Worm (Caenorhabditis elegans) whole organism, L2 larva: ENCODE results near the gene C05D12.7.

ENCODE experiments used
- C34F6.9 ChIP-seq: fragments of 150-350 bp; optimal IDR thresholded peaks from 2 replicates; lab custom pipeline; 2014; ENCODE audit warnings: missing biosample characterization, missing genetic modification characterization
- F13H6.1 ChIP-seq: sonication (generic microtip); optimal IDR thresholded peaks from 2 replicates; lab custom pipeline; 2016; ENCODE audit warnings: missing genetic modification characterization, missing compliant biosample characterization
- Y55F3AM.14 ChIP-seq: fragments of 200-800 bp; sonication (Bioruptor generic); optimal IDR thresholded peaks from 2 replicates; lab custom pipeline; 2018; ENCODE audit warnings: mild to moderate bottlenecking, missing genetic modification characterization, missing compliant biosample characterization
- ZK546.5 ChIP-seq: sonication (generic microtip); optimal IDR thresholded peaks from 2 replicates; lab custom pipeline; 2017; ENCODE audit warnings: missing biosample characterization, missing genetic modification characterization
- alr-1 ChIP-seq: fragments of 150-350 bp; optimal IDR thresholded peaks from 2 replicates; lab custom pipeline; 2014; ENCODE audit warnings: missing biosample characterization, missing genetic modification characterization
- aly-2 ChIP-seq: fragments of 150-350 bp; optimal IDR thresholded peaks from 2 replicates; lab custom pipeline; 2014; ENCODE audit warnings: missing biosample characterization, missing genetic modification characterization
- ama-1 ChIP-seq: fragments of 150-350 bp; optimal IDR thresholded peaks from 2 replicates; lab custom pipeline; 2018; ENCODE audit warnings: inconsistent platforms
- blmp-1 ChIP-seq: sonication (generic microtip); optimal IDR thresholded peaks from 2 replicates; lab custom pipeline; 2017; ENCODE audit warnings: missing genetic modification characterization, mild to moderate bottlenecking, missing compliant biosample characterization, antibody characterized with exemption, moderate library complexity; ENCODE audit not compliant: insufficient read depth
- ceh-16 ChIP-seq: fragments of 150-350 bp; optimal IDR thresholded peaks from 2 replicates; lab custom pipeline; 2014; ENCODE audit warnings: missing biosample characterization, missing genetic modification characterization
- ceh-82 ChIP-seq: fragments of 150-350 bp; optimal IDR thresholded peaks from 2 replicates; lab custom pipeline; 2014; ENCODE audit warnings: missing biosample characterization, missing genetic modification characterization
- crh-2 ChIP-seq: sonication (generic microtip); optimal IDR thresholded peaks from 2 replicates; lab custom pipeline; 2017; ENCODE audit warnings: missing biosample characterization, missing genetic modification characterization
- dmd-4 ChIP-seq: sonication (generic microtip); optimal IDR thresholded peaks from 2 replicates; lab custom pipeline; 2017; ENCODE audit warnings: missing biosample characterization, missing genetic modification characterization
- elt-3 ChIP-seq: sonication (generic microtip); optimal IDR thresholded peaks from 2 replicates; lab custom pipeline; 2017; ENCODE audit warnings: missing biosample characterization, missing genetic modification characterization
- fos-1 ChIP-seq: fragments of 150-350 bp; optimal IDR thresholded peaks from 2 replicates; lab custom pipeline; 2014; ENCODE audit warnings: missing biosample characterization, missing genetic modification characterization
- gmeb-1 ChIP-seq: fragments of 150-350 bp; optimal IDR thresholded peaks from 2 replicates; lab custom pipeline; 2014; ENCODE audit warnings: missing biosample characterization, missing genetic modification characterization
- lin-11 ChIP-seq: fragments of 150-350 bp; sonication (generic microtip); optimal IDR thresholded peaks from 2 replicates; lab custom pipeline; 2014; ENCODE audit warnings: missing biosample characterization, missing genetic modification characterization, inconsistent platforms, mixed read lengths
- lin-13 ChIP-seq: fragments of 150-350 bp; optimal IDR thresholded peaks from 2 replicates; lab custom pipeline; 2014; ENCODE audit warnings: missing biosample characterization, missing genetic modification reagents, missing genetic modification characterization
- lin-39 ChIP-seq: fragments of 150-350 bp; optimal IDR thresholded peaks from 2 replicates; lab custom pipeline; 2014; ENCODE audit warnings: missing biosample characterization, missing genetic modification reagents, missing genetic modification characterization
- lsy-2 ChIP-seq, 2 experiments: fragments of 150-350 bp in 1 of 2; sonication (generic microtip) in 1 of 2; optimal IDR thresholded peaks; 2 replicates each; lab custom pipeline; 2014 to 2017; ENCODE audit warnings: missing biosample characterization in 2 of 2, missing genetic modification characterization in 2 of 2
- mab-5 ChIP-seq: fragments of 150-350 bp; optimal IDR thresholded peaks from 2 replicates; lab custom pipeline; 2014; ENCODE audit warnings: missing biosample characterization, missing genetic modification characterization
- mbf-1 ChIP-seq: sonication (generic microtip); optimal IDR thresholded peaks from 2 replicates; lab custom pipeline; 2017; ENCODE audit warnings: missing biosample characterization, missing genetic modification characterization
- mdl-1 ChIP-seq, 2 experiments: fragments of 150-350 bp in 1 of 2; sonication (generic microtip) in 1 of 2; optimal IDR thresholded peaks; 2 replicates each; lab custom pipeline; 2017; ENCODE audit warnings: missing biosample characterization in 2 of 2, missing genetic modification characterization in 2 of 2
- nhr-10 ChIP-seq: sonication (generic microtip); optimal IDR thresholded peaks from 2 replicates; lab custom pipeline; 2017; ENCODE audit warnings: missing biosample characterization, missing genetic modification characterization
- nhr-11 ChIP-seq: fragments of 150-350 bp; optimal IDR thresholded peaks from 2 replicates; lab custom pipeline; 2014; ENCODE audit warnings: missing biosample characterization, missing genetic modification characterization
- nhr-129 ChIP-seq: fragments of 150-350 bp; optimal IDR thresholded peaks from 2 replicates; lab custom pipeline; 2014; ENCODE audit warnings: missing biosample characterization, missing genetic modification characterization
- nhr-21 ChIP-seq: fragments of 150-350 bp; optimal IDR thresholded peaks from 2 replicates; lab custom pipeline; 2014; ENCODE audit warnings: missing biosample characterization, missing genetic modification characterization
- nhr-23 ChIP-seq: fragments of 150-350 bp; optimal IDR thresholded peaks from 2 replicates; lab custom pipeline; 2014; ENCODE audit warnings: missing biosample characterization, missing genetic modification reagents, missing genetic modification characterization
- nhr-237 ChIP-seq: fragments of 150-350 bp; optimal IDR thresholded peaks from 2 replicates; lab custom pipeline; 2014; ENCODE audit warnings: missing biosample characterization, missing genetic modification characterization
- nhr-25 ChIP-seq: fragments of 150-350 bp; sonication (generic microtip); optimal IDR thresholded peaks from 3 replicates; lab custom pipeline; 2014; ENCODE audit warnings: missing biosample characterization, missing genetic modification characterization
- nhr-6 ChIP-seq: fragments of 150-350 bp; optimal IDR thresholded peaks from 2 replicates; lab custom pipeline; 2014; ENCODE audit warnings: missing biosample characterization, missing genetic modification characterization
- nhr-77 ChIP-seq: fragments of 150-350 bp; optimal IDR thresholded peaks from 2 replicates; lab custom pipeline; 2014; ENCODE audit warnings: missing biosample characterization, missing genetic modification characterization
- peb-1 ChIP-seq: fragments of 150-350 bp; optimal IDR thresholded peaks from 2 replicates; lab custom pipeline; 2014; ENCODE audit warnings: missing biosample characterization, missing genetic modification characterization
- sem-4 ChIP-seq: fragments of 150-350 bp; optimal IDR thresholded peaks from 2 replicates; lab custom pipeline; 2014; ENCODE audit warnings: missing biosample characterization, missing genetic modification reagents, missing genetic modification characterization
- skn-1 ChIP-seq: sonication (generic microtip); optimal IDR thresholded peaks from 2 replicates; lab custom pipeline; 2017; ENCODE audit warnings: missing biosample characterization, missing genetic modification characterization
- sma-3 ChIP-seq: sonication (generic microtip); optimal IDR thresholded peaks from 2 replicates; lab custom pipeline; 2016; ENCODE audit warnings: missing genetic modification reagents, missing genetic modification characterization, missing compliant biosample characterization
- sma-9 ChIP-seq, 2 experiments: fragments of 150-350 bp in 1 of 2; sonication (generic microtip) in 1 of 2; optimal IDR thresholded peaks; 2 replicates each; lab custom pipeline; 2014 to 2016; ENCODE audit warnings: missing genetic modification characterization in 2 of 2, mild to moderate bottlenecking in 1 of 2, missing biosample characterization in 1 of 2, missing compliant biosample characterization in 1 of 2, missing genetic modification reagents in 1 of 2, moderate library complexity in 1 of 2
- snpc-4 ChIP-seq: fragments of 150-350 bp; optimal IDR thresholded peaks from 2 replicates; lab custom pipeline; 2014; ENCODE audit warnings: missing biosample characterization, missing genetic modification characterization
- unc-39 ChIP-seq: fragments of 150-350 bp; optimal IDR thresholded peaks from 2 replicates; lab custom pipeline; 2014; ENCODE audit warnings: missing biosample characterization, missing genetic modification characterization
- zag-1 ChIP-seq: fragments of 150-350 bp; optimal IDR thresholded peaks from 2 replicates; lab custom pipeline; 2014; ENCODE audit warnings: missing biosample characterization, missing genetic modification characterization
- ztf-1 ChIP-seq: fragments of 200-800 bp; sonication (Bioruptor generic); conservative IDR thresholded peaks from 2 replicates; pipeline ENCODE4 v1.3.6; 2022; ENCODE audit warnings: missing genetic modification characterization, missing compliant biosample characterization
- ztf-4 ChIP-seq: fragments of 150-350 bp; optimal IDR thresholded peaks from 2 replicates; lab custom pipeline; 2014; ENCODE audit warnings: missing biosample characterization, missing genetic modification characterization

The C05D12.7 gene

ce11 chrII:11448753-11449152, 38.9 kb downstream of the C05D12.7 start, which contains the start of gene W02B12.1:
Gene W02B12.1, plus strand, starts transcription at chrII:11449021.
- peak; percentile 79 for TF ChIP-seq fos-1 (tag; lab: Kevin White, UChicago)
- TF ChIP-seq skn-1 (tag; lab: Kevin White, UChicago): peak; percentile 50
- no peak for TF ChIP-seq sem-4
- TF ChIP-seq, all 48 proteins: peak for 2

ce11 chrII:11450882-11451281, 41.0 kb downstream of the C05D12.7 start:
- TF ChIP-seq fos-1 (tag; lab: Kevin White, UChicago) (no peak), nhr-129 (tag; lab: Kevin White, UChicago) (no peak), nhr-23 (tag; lab: Kevin White, UChicago) (no peak), blmp-1 (no peak), Y55F3AM.14 (GFP tag; lab: Kevin White, UChicago) (no peak), F13H6.1 (tag; lab: Kevin White, UChicago) (no peak), ZK546.5 (tag; lab: Kevin White, UChicago) (no peak), lsy-2 (tag; optimal IDR thresholded peaks at IDR 0.05; lab: Kevin White, UChicago) (no peak), nhr-237 (tag; lab: Kevin White, UChicago) (no peak), ama-1 (lab: Kevin White, UChicago) (no peak), nhr-77 (tag; lab: Kevin White, UChicago) (no peak), dmd-4 (tag; lab: Kevin White, UChicago) (no peak), sma-9 (GFP tag; optimal IDR thresholded peaks at IDR 0.05; lab: Kevin White, UChicago) (no peak), sma-9 (tag; optimal IDR thresholded peaks at IDR 0.05; lab: Kevin White, UChicago) (no peak), lin-11 (tag; lab: Kevin White, UChicago) (no peak), lin-13 (no peak), zag-1 (tag; lab: Kevin White, UChicago) (no peak)

DNA sequence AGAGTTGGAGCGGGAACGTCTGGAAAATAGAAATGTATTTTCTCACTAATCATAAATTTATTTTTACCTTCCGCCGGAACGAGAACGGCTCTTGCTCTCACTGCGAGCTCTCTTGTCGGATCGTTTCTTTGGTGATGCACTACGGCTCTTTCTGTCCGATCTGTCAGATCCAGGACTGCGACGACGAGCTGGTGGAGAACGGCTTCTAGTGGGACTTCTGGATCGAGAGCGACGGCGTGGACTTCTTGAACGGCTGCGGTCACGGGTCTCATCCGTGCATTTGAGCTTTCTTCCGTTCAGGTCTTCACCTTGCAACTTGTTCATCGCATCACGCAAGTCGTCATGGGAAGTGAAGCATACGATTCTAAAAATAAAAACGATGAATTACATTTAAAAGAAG, 41.9 kb downstream of the C05D12.7 start:
- TF ChIP-seq sem-4 (no peak), ceh-82 (no peak), sma-3 (no peak), nhr-6 (tag; lab: Kevin White, UChicago) (no peak), crh-2 (tag; lab: Kevin White, UChicago) (no peak), skn-1 (tag; lab: Kevin White, UChicago) (no peak), mbf-1 (tag; lab: Kevin White, UChicago) (no peak), aly-2 (tag; lab: Kevin White, UChicago) (no peak), unc-39 (tag; lab: Kevin White, UChicago) (no peak), alr-1 (tag; lab: Kevin White, UChicago) (no peak), blmp-1 (no peak), C34F6.9 (no peak), ZK546.5 (tag; lab: Kevin White, UChicago) (no peak), nhr-11 (tag; lab: Kevin White, UChicago) (no peak), nhr-77 (tag; lab: Kevin White, UChicago) (no peak), peb-1 (tag; lab: Kevin White, UChicago) (no peak), gmeb-1 (tag; lab: Kevin White, UChicago) (no peak), elt-3 (tag; lab: Kevin White, UChicago) (no peak), nhr-10 (tag; lab: Kevin White, UChicago) (no peak), sma-9 (GFP tag; optimal IDR thresholded peaks at IDR 0.05; lab: Kevin White, UChicago) (no peak), sma-9 (tag; optimal IDR thresholded peaks at IDR 0.05; lab: Kevin White, UChicago) (no peak)
- TF ChIP-seq, all 48 proteins: peak for 0

ce11 chrII:11452498-11453005, 42.7 kb downstream of the C05D12.7 start, which contains the start of gene rsp-2:
Gene rsp-2, minus strand, starts transcription at chrII:11452955.
- TF ChIP-seq unc-39 (tag; lab: Kevin White, UChicago): no peak
- TF ChIP-seq lin-39 (tag; lab: Kevin White, UChicago): no peak
- no peak for TF ChIP-seq nhr-11 (tag; lab: Kevin White, UChicago)
- no peak for TF ChIP-seq F13H6.1 (tag; lab: Kevin White, UChicago)
- no peak for TF ChIP-seq elt-3 (tag; lab: Kevin White, UChicago)
- TF ChIP-seq, all 48 proteins: peak for 0

DNA sequence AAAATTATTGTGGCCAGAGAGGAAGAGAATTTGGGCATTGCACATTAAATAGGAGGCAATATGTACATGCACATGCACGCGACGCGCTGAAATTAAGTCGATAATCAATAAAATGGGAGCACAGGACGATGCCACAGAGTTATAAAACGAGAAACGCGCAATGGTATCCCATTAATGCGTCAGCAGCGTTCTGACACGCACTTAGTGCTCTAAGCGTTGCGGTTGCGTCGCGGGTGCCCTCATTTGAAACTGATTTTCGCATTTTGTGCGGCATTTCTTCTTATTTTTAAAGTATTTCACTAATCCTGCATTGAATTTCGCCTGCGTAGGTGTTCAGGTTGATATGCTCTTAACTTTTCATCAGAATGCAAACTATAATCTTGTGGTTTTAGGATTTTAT, 43.1 kb downstream of the C05D12.7 start, which contains the start of gene rsp-1:
Gene rsp-1 (plus strand): TSS at position 338 of the 400 bp plus-strand sequence.
- TF ChIP-seq F13H6.1 (tag; lab: Kevin White, UChicago) (peak; percentile 90), skn-1 (tag; lab: Kevin White, UChicago) (no peak), ztf-4 (tag; lab: Kevin White, UChicago) (peak; percentile 74), C34F6.9 (peak; percentile 97), nhr-21 (tag; lab: Kevin White, UChicago) (peak; percentile 87), mab-5 (tag; lab: Kevin White, UChicago) (peak; percentile 89), mdl-1 (tag; optimal IDR thresholded peaks at IDR 0.05; lab: Kevin White, UChicago) (peak in 1 of 2 experiments; percentile 74), snpc-4 (tag; lab: Kevin White, UChicago) (peak; percentile 87), ceh-16 (tag; lab: Kevin White, UChicago) (peak; percentile 39), lsy-2 (tag; optimal IDR thresholded peaks at IDR 0.05; lab: Kevin White, UChicago) (peak; percentile 84 to 94), mbf-1 (tag; lab: Kevin White, UChicago) (no peak), ztf-1 (GFP tag; lab: Robert Waterston, UW) (no peak), nhr-10 (tag; lab: Kevin White, UChicago) (no peak), nhr-11 (tag; lab: Kevin White, UChicago) (no peak), sma-3 (peak; percentile 84), zag-1 (tag; lab: Kevin White, UChicago) (peak; percentile 60), nhr-23 (tag; lab: Kevin White, UChicago) (no peak), unc-39 (tag; lab: Kevin White, UChicago) (no peak), elt-3 (tag; lab: Kevin White, UChicago) (no peak), lin-13 (peak; percentile 91), nhr-6 (tag; lab: Kevin White, UChicago) (peak; percentile 74), nhr-129 (tag; lab: Kevin White, UChicago) (peak; percentile 92), nhr-237 (tag; lab: Kevin White, UChicago) (peak; percentile 43), blmp-1 (peak; percentile 48), nhr-25 (tag; lab: Kevin White, UChicago) (peak; percentile 82)
